Fruit fly (Drosophila melanogaster): ENCODE data around the gene CG42688.

Gene CG42688

dm6 chr2L:19181153-19181892 lies 1.3 kb downstream of the CG42688 start, which contains the start of gene CG17568 (continued):
- no peak for TF ChIP-seq bsh (GFP tag; optimal IDR thresholded peaks at IDR 0.05)
- peak; percentile 84 for TF ChIP-seq gfzf (GFP tag; optimal IDR thresholded peaks at IDR 0.05)
- TF ChIP-seq tup (GFP tag; optimal IDR thresholded peaks at IDR 0.05): no peak
- no peak for TF ChIP-seq E2f1 (GFP tag; IDR thresholded peaks at IDR 0.05)
- peak; percentile 54 for TF ChIP-seq CG33213 (GFP tag; optimal IDR thresholded peaks at IDR 0.05)
- TF ChIP-seq HLH54F (GFP tag; optimal IDR thresholded peaks at IDR 0.05): peak; percentile 3
- no peak for TF ChIP-seq TFAM (GFP tag; optimal IDR thresholded peaks at IDR 0.05)
- TF ChIP-seq Dll (GFP tag; IDR thresholded peaks at IDR 0.05; ENCODE audit: partially characterized antibody): no peak
- TF ChIP-seq CG13296 (GFP tag; optimal IDR thresholded peaks at IDR 0.05): no peak
- no peak for TF ChIP-seq chm (GFP tag; IDR thresholded peaks at IDR 0.05)
- no peak for TF ChIP-seq Usf (GFP tag; optimal IDR thresholded peaks at IDR 0.05)
- peak; percentile 5 for TF ChIP-seq da (GFP tag; optimal IDR thresholded peaks at IDR 0.05)
- no peak for TF ChIP-seq CG15479 (GFP tag; optimal IDR thresholded peaks at IDR 0.05)
- TF ChIP-seq ato (GFP tag; IDR thresholded peaks at IDR 0.05; ENCODE audit: partially characterized antibody): no peak
- TF ChIP-seq Lhr (GFP tag; optimal IDR thresholded peaks at IDR 0.05): peak; percentile 25
- no peak for TF ChIP-seq CG3065 (GFP tag; optimal IDR thresholded peaks at IDR 0.05)
- no peak for TF ChIP-seq NK7.1 (GFP tag; optimal IDR thresholded peaks at IDR 0.05)
- no peak for TF ChIP-seq schlank (tag; optimal IDR thresholded peaks at IDR 0.05)
- peak; percentile 21 for TF ChIP-seq Xbp1 (GFP tag; optimal IDR thresholded peaks at IDR 0.05)
- TF ChIP-seq lmd (GFP tag; IDR thresholded peaks at IDR 0.05): no peak
- TF ChIP-seq gem (tag; optimal IDR thresholded peaks at IDR 0.05): no peak
- no peak for TF ChIP-seq CG12155 (GFP tag; optimal IDR thresholded peaks at IDR 0.05)
- no peak for TF ChIP-seq nmo (GFP tag; optimal IDR thresholded peaks at IDR 0.05)
- TF ChIP-seq Ets97D (GFP tag; optimal IDR thresholded peaks at IDR 0.05): peak; percentile 45
- TF ChIP-seq cwo (GFP tag; optimal IDR thresholded peaks at IDR 0.05): no peak
- no peak for TF ChIP-seq CG6683 (GFP tag; optimal IDR thresholded peaks at IDR 0.05)
- peak; percentile 54 for TF ChIP-seq pzg (GFP tag; optimal IDR thresholded peaks at IDR 0.05)
- peak; percentile 11 for TF ChIP-seq pros (GFP tag; optimal IDR thresholded peaks at IDR 0.05)
- TF ChIP-seq CG10979 (tag; optimal IDR thresholded peaks at IDR 0.05): peak; percentile 3
- no peak for TF ChIP-seq Nf-YC (tag; optimal IDR thresholded peaks at IDR 0.05)
- TF ChIP-seq NC2α (GFP tag; optimal IDR thresholded peaks at IDR 0.05): no peak
- no peak for TF ChIP-seq fd3F (GFP tag; optimal IDR thresholded peaks at IDR 0.05)
- no peak for TF ChIP-seq CG30403 (GFP tag; optimal IDR thresholded peaks at IDR 0.05)
- no peak for TF ChIP-seq mam (GFP tag; optimal IDR thresholded peaks at IDR 0.05)
- no peak for TF ChIP-seq CG8388 (GFP tag; optimal IDR thresholded peaks at IDR 0.05)
- TF ChIP-seq CHES-1-like (GFP tag; optimal IDR thresholded peaks at IDR 0.05): peak; percentile 16
- no peak for TF ChIP-seq aop (GFP tag; IDR thresholded peaks at IDR 0.05)
- no peak for TF ChIP-seq CG10565 (GFP tag; optimal IDR thresholded peaks at IDR 0.05)
- no peak for TF ChIP-seq kah (GFP tag; optimal IDR thresholded peaks at IDR 0.05)
- peak; percentile 91 for TF ChIP-seq MBD-R2 (GFP tag; IDR thresholded peaks at IDR 0.05)
- peak; percentile 35 for TF ChIP-seq gro (GFP tag; optimal IDR thresholded peaks at IDR 0.05)
- TF ChIP-seq pum (GFP tag; optimal IDR thresholded peaks at IDR 0.05): no peak
- TF ChIP-seq CG18011 (GFP tag; optimal IDR thresholded peaks at IDR 0.05): no peak
- TF ChIP-seq CG1792 (GFP tag; optimal IDR thresholded peaks at IDR 0.05): no peak
- TF ChIP-seq CrebB (tag; optimal IDR thresholded peaks at IDR 0.05): no peak
- no peak for TF ChIP-seq pan (optimal IDR thresholded peaks at IDR 0.05)
- TF ChIP-seq pan (GFP tag; optimal IDR thresholded peaks at IDR 0.05 in 1 of 2, IDR thresholded peaks at IDR 0.05 in 1 of 2): no peak
- no peak for TF ChIP-seq inv (GFP tag; IDR thresholded peaks at IDR 0.05; ENCODE audit: partially characterized antibody)
- no peak for TF ChIP-seq CG18764 (GFP tag; optimal IDR thresholded peaks at IDR 0.05)

Data from whole organism, embryonic.